Worm (Caenorhabditis elegans): ENCODE data around the gene rad-51.

Gene rad-51

DNA sequence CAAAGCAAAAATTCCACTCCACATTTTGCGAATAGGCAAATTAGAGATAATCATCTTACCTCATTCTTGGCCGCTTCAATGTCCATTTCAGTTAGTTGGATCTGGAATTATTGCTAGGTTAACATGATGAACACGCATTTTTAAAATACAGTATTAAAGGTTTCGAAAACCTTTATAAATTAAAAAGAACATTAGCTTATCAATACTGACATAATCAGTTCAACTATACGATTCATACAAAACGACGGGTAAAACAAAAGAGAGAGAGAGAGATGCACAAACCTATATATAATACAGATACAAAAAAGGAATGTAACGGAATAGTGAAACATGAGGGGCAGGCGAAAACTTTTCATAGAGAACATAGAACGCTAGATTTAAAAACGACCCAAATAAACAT is 2.6 kb downstream of the rad-51 start, which contains the start of gene thk-1:
Gene thk-1, minus strand, starts transcription at position 101 of the 400 bp plus-strand sequence.
- TF ChIP-seq mec-3 (tag; optimal IDR thresholded peaks at IDR 0.05; ENCODE audit: borderline replicate concordance): no peak
- no peak for TF ChIP-seq lim-6 (tag; optimal IDR thresholded peaks at IDR 0.05)

DNA sequence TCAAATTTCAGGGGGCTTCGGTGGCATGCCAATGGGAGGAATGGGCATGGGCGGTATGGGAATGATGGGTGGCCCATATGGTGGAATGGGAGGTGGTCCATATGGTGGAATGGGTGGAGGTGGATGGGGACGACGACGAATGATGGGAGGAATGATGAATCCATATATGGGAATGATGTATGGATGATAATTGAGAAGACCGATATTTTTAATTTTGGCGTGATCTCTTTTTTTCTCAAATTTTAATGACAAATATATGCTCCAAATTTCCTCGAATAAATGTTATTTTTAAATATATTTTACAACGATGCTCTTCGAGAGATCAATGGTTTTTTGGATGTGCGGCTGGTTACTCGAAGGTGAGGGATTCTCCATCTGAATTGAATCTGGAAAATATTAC is 6.3 kb downstream of the rad-51 start, which contains the start of gene Y43C5A.4:
Gene Y43C5A.4, plus strand, starts transcription at position 301 of the 400 bp plus-strand sequence.
- TF ChIP-seq lin-11 (tag; optimal IDR thresholded peaks at IDR 0.05) (no peak), rnt-1 (tag; optimal IDR thresholded peaks at IDR 0.05) (no peak), ceh-31 (tag; optimal IDR thresholded peaks at IDR 0.05) (no peak), pros-1 (tag; optimal IDR thresholded peaks at IDR 0.05) (no peak), sdc-2 (tag; optimal IDR thresholded peaks at IDR 0.05) (no peak), fax-1 (tag; optimal IDR thresholded peaks at IDR 0.05) (no peak), pqm-1 (tag; optimal IDR thresholded peaks at IDR 0.05) (no peak), unc-86 (tag; optimal IDR thresholded peaks at IDR 0.05) (no peak), hlh-6 (tag; optimal IDR thresholded peaks at IDR 0.05) (no peak), fkh-6 (tag; optimal IDR thresholded peaks at IDR 0.05) (no peak), ceh-48 (tag; optimal IDR thresholded peaks at IDR 0.05) (no peak), hlh-30 (tag; optimal IDR thresholded peaks at IDR 0.05; ENCODE audit: insufficient read depth) (no peak), elt-2 (tag; optimal IDR thresholded peaks at IDR 0.05) (no peak), che-1 (tag; optimal IDR thresholded peaks at IDR 0.05) (no peak), ceh-19 (GFP tag; optimal IDR thresholded peaks at IDR 0.05) (no peak)

DNA sequence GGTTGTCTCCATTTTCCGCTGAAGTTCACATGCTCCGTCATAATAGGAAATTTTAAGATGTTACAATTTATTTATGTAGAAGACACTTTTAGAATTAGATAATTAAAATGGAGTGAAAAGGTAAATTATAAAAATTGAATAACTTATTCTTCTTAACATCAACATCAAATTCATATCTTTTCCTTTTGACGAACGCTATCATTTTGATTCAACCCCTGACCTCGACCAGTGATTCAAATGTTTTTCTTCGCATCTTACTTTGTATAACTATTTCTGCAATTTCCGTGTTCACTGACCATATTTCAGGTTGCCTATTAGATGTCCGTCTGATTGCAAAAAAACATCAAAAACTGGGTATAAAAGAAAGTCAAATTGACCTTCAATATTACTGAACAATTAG is 7.1 kb downstream of the rad-51 start, which contains the start of gene Y43C5A.7:
Gene Y43C5A.7, plus strand, starts transcription at position 301 of the 400 bp plus-strand sequence.
- TF ChIP-seq unc-86 (tag; optimal IDR thresholded peaks at IDR 0.05) (no peak), tbx-7 (tag; optimal IDR thresholded peaks at IDR 0.05) (no peak), ttx-3 (tag; optimal IDR thresholded peaks at IDR 0.05) (no peak), ama-1 (optimal IDR thresholded peaks at IDR 0.05) (no peak), ceh-45 (GFP tag; IDR thresholded peaks at IDR 0.05) (no peak), ets-4 (tag; optimal IDR thresholded peaks at IDR 0.05) (no peak), elt-4 (tag; optimal IDR thresholded peaks at IDR 0.05) (no peak), ceh-14 (tag; optimal IDR thresholded peaks at IDR 0.05) (no peak), fkh-6 (tag; optimal IDR thresholded peaks at IDR 0.05) (no peak), nfya-1 (tag; optimal IDR thresholded peaks at IDR 0.05) (no peak), dmd-4 (tag; optimal IDR thresholded peaks at IDR 0.05; ENCODE audit: borderline replicate concordance) (no peak), unc-42 (tag; optimal IDR thresholded peaks at IDR 0.05) (no peak), sox-4 (tag; optimal IDR thresholded peaks at IDR 0.05) (no peak), nhr-11 (tag; optimal IDR thresholded peaks at IDR 0.05) (no peak), K02D7.2 (tag; optimal IDR thresholded peaks at IDR 0.05) (no peak), ahr-1 (tag; optimal IDR thresholded peaks at IDR 0.05) (no peak), hlh-30 (tag; optimal IDR thresholded peaks at IDR 0.05; ENCODE audit: insufficient read depth) (no peak), pag-3 (tag; optimal IDR thresholded peaks at IDR 0.05; ENCODE audit: borderline replicate concordance) (no peak)

DNA sequence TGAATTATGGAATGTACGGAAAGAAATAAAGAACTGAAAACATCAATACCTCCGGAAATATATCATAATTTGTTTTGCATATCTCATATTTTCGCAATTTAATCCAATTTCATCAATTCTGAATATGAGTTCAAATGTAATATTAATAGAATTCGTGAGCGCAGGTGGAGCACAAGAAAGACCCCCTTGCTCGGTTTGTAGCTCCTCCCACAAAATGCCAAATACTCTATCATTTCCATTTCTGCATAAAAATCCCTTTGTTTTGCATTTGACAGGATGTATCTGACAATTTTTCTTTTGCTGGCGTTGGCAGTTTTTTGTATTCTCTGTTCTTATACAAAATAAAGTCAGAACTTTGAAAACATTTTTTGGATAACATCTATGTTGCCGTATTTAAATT is 9.0 kb downstream of the rad-51 start:
- TF ChIP-seq nfya-1 (tag; optimal IDR thresholded peaks at IDR 0.05) (no peak), elt-2 (tag; optimal IDR thresholded peaks at IDR 0.05) (no peak), ceh-48 (tag; optimal IDR thresholded peaks at IDR 0.05) (no peak), hlh-6 (tag; optimal IDR thresholded peaks at IDR 0.05) (no peak), ama-1 (optimal IDR thresholded peaks at IDR 0.05) (no peak), ztf-16 (tag; optimal IDR thresholded peaks at IDR 0.05) (no peak), C08G9.2 (tag; optimal IDR thresholded peaks at IDR 0.05) (no peak), pat-9 (tag; optimal IDR thresholded peaks at IDR 0.05) (no peak), ceh-14 (tag; optimal IDR thresholded peaks at IDR 0.05) (no peak), C38D4.7 (GFP tag; optimal IDR thresholded peaks at IDR 0.05) (no peak), lin-11 (tag; optimal IDR thresholded peaks at IDR 0.05) (no peak), ceh-6 (GFP tag; optimal IDR thresholded peaks at IDR 0.05) (no peak), ceh-22 (tag; optimal IDR thresholded peaks at IDR 0.05) (no peak), ceh-2 (tag; optimal IDR thresholded peaks at IDR 0.05) (no peak), pag-3 (tag; optimal IDR thresholded peaks at IDR 0.05; ENCODE audit: borderline replicate concordance) (no peak), ceh-45 (GFP tag; IDR thresholded peaks at IDR 0.05) (no peak)

Data from whole organism, late embryonic.